Worm (Caenorhabditis elegans): ENCODE results near the gene F22E5.2.

DNA sequence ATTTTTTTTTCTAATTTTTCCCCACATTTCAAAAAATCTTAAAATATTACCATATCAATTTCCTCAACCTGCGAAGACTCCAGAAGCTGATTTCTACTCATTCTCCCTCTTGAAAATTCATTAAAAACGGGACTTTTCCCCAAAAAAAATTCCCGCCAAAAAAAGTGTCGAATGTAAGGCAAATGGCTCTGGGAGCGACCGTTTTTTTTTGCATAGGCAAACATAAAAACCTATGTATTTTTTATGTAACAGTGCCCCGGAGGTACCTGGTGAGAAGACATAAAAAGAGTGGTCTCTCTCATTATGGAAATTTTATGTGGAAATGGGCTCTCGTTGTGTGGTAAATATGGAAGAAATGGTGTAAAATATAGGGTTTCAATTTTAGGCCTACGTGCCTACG, 19.0 kb downstream of the F22E5.2 start, which contains the start of gene ceh-87:
- TF ChIP-seq him-1 (tag; optimal IDR thresholded peaks at IDR 0.05) (no peak), W03F9.2 (tag; optimal IDR thresholded peaks at IDR 0.05) (no peak), dao-5 (tag; optimal IDR thresholded peaks at IDR 0.05) (no peak)

All from whole organism, L4/young adult.